Fruit fly (Drosophila melanogaster) whole organism, embryonic: Measurements from ENCODE around the gene foxo.

Experiments
- CG1024 ChIP-seq: fragments of 200-800 bp; sonication (Bioruptor generic); IDR thresholded peaks from 2 replicates; pipeline ENCODE4 v1.3.6; 2022; ENCODE audit warnings: missing biosample characterization, missing genetic modification characterization
- CG10565 ChIP-seq: fragments of 200-800 bp; sonication (Bioruptor generic); optimal IDR thresholded peaks from 3 replicates; lab custom pipeline; 2016; ENCODE audit warnings: missing biosample characterization, mild to moderate bottlenecking, missing genetic modification characterization
- CG12236 ChIP-seq: fragments of 200-800 bp; sonication (Bioruptor generic); optimal IDR thresholded peaks from 2 replicates; lab custom pipeline; 2016; ENCODE audit warnings: missing biosample characterization, missing genetic modification characterization
- CG12299 ChIP-seq: fragments of 200-800 bp; sonication (Bioruptor generic); optimal IDR thresholded peaks from 2 replicates; lab custom pipeline; 2018; ENCODE audit warnings: missing biosample characterization, mild to moderate bottlenecking, missing genetic modification characterization
- CG14667 ChIP-seq: fragments of 200-800 bp; sonication (Bioruptor generic); IDR thresholded peaks from 2 replicates; pipeline ENCODE4 v1.3.6; 2022; ENCODE audit warnings: missing biosample characterization, missing genetic modification characterization
- CG16813 ChIP-seq: fragments of 200-800 bp; sonication (Bioruptor generic); IDR thresholded peaks from 3 replicates; pipeline ENCODE4 v1.3.6; 2022; ENCODE audit warnings: missing biosample characterization, missing genetic modification characterization; ENCODE audit not compliant: partially characterized antibody
- CG18476 ChIP-seq: fragments of 200-800 bp; sonication (Bioruptor generic); optimal IDR thresholded peaks from 2 replicates; lab custom pipeline; 2016; ENCODE audit warnings: missing biosample characterization, mild to moderate bottlenecking, missing genetic modification characterization
- CG30020 ChIP-seq: fragments of 200-800 bp; optimal IDR thresholded peaks from 2 replicates; lab custom pipeline; 2019; ENCODE audit warnings: missing biosample characterization, mild to moderate bottlenecking, missing genetic modification characterization, moderate library complexity
- CG30431 ChIP-seq: fragments of 200-800 bp; sonication (Bioruptor generic); optimal IDR thresholded peaks from 2 replicates; lab custom pipeline; 2017; ENCODE audit warnings: missing biosample characterization, missing genetic modification characterization
- CG32767 ChIP-seq: fragments of 200-800 bp; sonication (Bioruptor generic); IDR thresholded peaks from 2 replicates; pipeline ENCODE4 v1.3.6; 2022; ENCODE audit warnings: missing biosample characterization, missing genetic modification characterization
- CG4282 ChIP-seq: fragments of 200-800 bp; sonication (Bioruptor generic); optimal IDR thresholded peaks from 2 replicates; lab custom pipeline; 2016; ENCODE audit warnings: missing biosample characterization, missing genetic modification characterization
- CG6689 ChIP-seq: fragments of 200-800 bp; sonication (Bioruptor generic); IDR thresholded peaks from 2 replicates; pipeline ENCODE4 v1.3.6; 2022; ENCODE audit warnings: missing biosample characterization, missing genetic modification characterization
- CG6813 ChIP-seq: fragments of 200-800 bp; sonication (Bioruptor generic); optimal IDR thresholded peaks from 2 replicates; lab custom pipeline; 2017; ENCODE audit warnings: missing biosample characterization, missing genetic modification characterization, mild to moderate bottlenecking, moderate library complexity, missing genetic modification reagents
- CG7928 ChIP-seq: fragments of 200-800 bp; sonication (Bioruptor generic); optimal IDR thresholded peaks from 2 replicates; lab custom pipeline; 2017; ENCODE audit warnings: missing biosample characterization, mild to moderate bottlenecking, missing genetic modification characterization
- CG8478 ChIP-seq: fragments of >200 bp; optimal IDR thresholded peaks from 2 replicates; lab custom pipeline; 2018
- CG9797 ChIP-seq: fragments of 200-800 bp; sonication (Bioruptor generic); optimal IDR thresholded peaks from 3 replicates; lab custom pipeline; 2018; ENCODE audit warnings: missing biosample characterization, mild to moderate bottlenecking, missing genetic modification characterization
- CG9817 ChIP-seq: fragments of 200-800 bp; sonication (Bioruptor generic); optimal IDR thresholded peaks from 2 replicates; lab custom pipeline; 2018; ENCODE audit warnings: missing biosample characterization, mild to moderate bottlenecking, missing genetic modification characterization, moderate library complexity
- CTCF ChIP-seq: fragments of 200-800 bp; sonication (Bioruptor generic); optimal IDR thresholded peaks from 2 replicates; lab custom pipeline; 2017; ENCODE audit warnings: missing biosample characterization, mild to moderate bottlenecking, missing genetic modification characterization, moderate library complexity
- Deaf1 ChIP-seq: fragments of 200-800 bp; optimal IDR thresholded peaks from 3 replicates; lab custom pipeline; 2019; ENCODE audit warnings: missing biosample characterization, mild to moderate bottlenecking, missing genetic modification characterization, moderate library complexity
- Doc3 ChIP-seq: fragments of 200-800 bp; sonication (Bioruptor generic); IDR thresholded peaks from 3 replicates; pipeline ENCODE4 v1.3.6; 2022; ENCODE audit warnings: missing biosample characterization, missing genetic modification characterization; ENCODE audit not compliant: partially characterized antibody
- Eip74EF ChIP-seq, 2 experiments: fragments of 200-800 bp in 1 of 2; fragments of >200 bp in 1 of 2; sonication (Bioruptor generic) in 1 of 2; optimal IDR thresholded peaks; 2 replicates each; lab custom pipeline; 2017 to 2019; ENCODE audit warnings: missing biosample characterization in 2 of 2, missing genetic modification characterization in 2 of 2, mild to moderate bottlenecking in 1 of 2, moderate library complexity in 1 of 2
- Gug ChIP-seq: fragments of 200-800 bp; sonication (Bioruptor generic); IDR thresholded peaks from 4 replicates; pipeline ENCODE4 v1.3.6; 2022; ENCODE audit warnings: missing biosample characterization, missing genetic modification characterization
- MBD-R2 ChIP-seq: fragments of 200-800 bp; sonication (Bioruptor generic); IDR thresholded peaks from 2 replicates; pipeline ENCODE4 v1.3.6; 2022; ENCODE audit warnings: missing biosample characterization, missing genetic modification characterization
- Max ChIP-seq: fragments of 200-800 bp; sonication (Bioruptor generic); optimal IDR thresholded peaks from 2 replicates; lab custom pipeline; 2016; ENCODE audit warnings: missing biosample characterization, mild to moderate bottlenecking, missing genetic modification characterization
- Meics ChIP-seq: fragments of 200-800 bp; sonication (Bioruptor generic); optimal IDR thresholded peaks from 2 replicates; lab custom pipeline; 2017; ENCODE audit warnings: missing biosample characterization, mild to moderate bottlenecking, missing genetic modification characterization
- Nf-YB ChIP-seq: fragments of 200-800 bp; sonication (Bioruptor generic); optimal IDR thresholded peaks from 3 replicates; lab custom pipeline; 2019; ENCODE audit warnings: missing biosample characterization, mild to moderate bottlenecking, missing genetic modification characterization, moderate library complexity
- Nf-YC ChIP-seq: fragments of 200-800 bp; optimal IDR thresholded peaks from 3 replicates; lab custom pipeline; 2019; ENCODE audit warnings: missing biosample characterization, mild to moderate bottlenecking, missing genetic modification characterization, moderate library complexity
- Pdp1 ChIP-seq, 2 experiments: fragments of 200-800 bp; sonication (Bioruptor generic); optimal IDR thresholded peaks; 3 replicates each; lab custom pipeline; 2016; ENCODE audit warnings: missing biosample characterization in 2 of 2, missing genetic modification characterization in 2 of 2, mild to moderate bottlenecking in 1 of 2, moderate library complexity in 1 of 2
- Rx ChIP-seq: fragments of 200-800 bp; sonication (Bioruptor generic); IDR thresholded peaks from 2 replicates; pipeline ENCODE4 v1.3.6; 2022; ENCODE audit warnings: missing biosample characterization, missing genetic modification characterization
- Side ChIP-seq: fragments of 200-800 bp; sonication (Bioruptor generic); optimal IDR thresholded peaks from 2 replicates; lab custom pipeline; 2016; ENCODE audit warnings: missing biosample characterization, missing genetic modification characterization
- Spps ChIP-seq: fragments of 200-800 bp; sonication (Bioruptor generic); optimal IDR thresholded peaks from 2 replicates; lab custom pipeline; 2018; ENCODE audit warnings: missing biosample characterization, mild to moderate bottlenecking, missing genetic modification characterization
- TFAM ChIP-seq: fragments of 200-800 bp; sonication (Bioruptor generic); optimal IDR thresholded peaks from 2 replicates; lab custom pipeline; 2017; ENCODE audit warnings: missing biosample characterization, missing genetic modification characterization, inconsistent platforms
- Taf1 ChIP-seq: fragments of 200-800 bp; sonication (Bioruptor generic); IDR thresholded peaks from 2 replicates; pipeline ENCODE4 v1.3.6; 2022; ENCODE audit warnings: missing biosample characterization, missing genetic modification characterization
- ab ChIP-seq: fragments of 200-800 bp; sonication (Bioruptor generic); optimal IDR thresholded peaks from 2 replicates; lab custom pipeline; 2016; ENCODE audit warnings: missing biosample characterization, missing genetic modification characterization
- al ChIP-seq: fragments of 200-800 bp; sonication (Bioruptor generic); IDR thresholded peaks from 2 replicates; pipeline ENCODE4 v1.3.6; 2022; ENCODE audit warnings: missing biosample characterization, missing genetic modification characterization
- ara ChIP-seq: fragments of 200-800 bp; sonication (Bioruptor generic); IDR thresholded peaks from 2 replicates; pipeline ENCODE4 v1.3.6; 2022; ENCODE audit warnings: missing biosample characterization, missing genetic modification characterization
- bowl ChIP-seq: fragments of 200-800 bp; sonication (Bioruptor generic); IDR thresholded peaks from 2 replicates; pipeline ENCODE4 v1.3.6; 2022; ENCODE audit warnings: missing biosample characterization, missing genetic modification characterization
- chn ChIP-seq: fragments of 200-800 bp; sonication (Bioruptor generic); optimal IDR thresholded peaks from 2 replicates; lab custom pipeline; 2016; ENCODE audit warnings: missing biosample characterization, missing genetic modification characterization
- crol ChIP-seq: fragments of 200-800 bp; sonication (Bioruptor generic); IDR thresholded peaks from 2 replicates; pipeline ENCODE4 v1.3.6; 2022; ENCODE audit warnings: missing biosample characterization, missing genetic modification characterization
- dmrt11E ChIP-seq: fragments of 200-800 bp; sonication (Bioruptor generic); optimal IDR thresholded peaks from 3 replicates; lab custom pipeline; 2018; ENCODE audit warnings: missing biosample characterization, mild to moderate bottlenecking, missing genetic modification characterization, moderate library complexity
- eve ChIP-seq, 2 experiments: fragments of >200 bp; optimal IDR thresholded peaks; 2 replicates each; lab custom pipeline; 2017; ENCODE audit warnings: missing biosample characterization in 2 of 2, missing genetic modification characterization in 2 of 2
- ewg ChIP-seq: fragments of 200-800 bp; sonication (Bioruptor generic); optimal IDR thresholded peaks from 3 replicates; lab custom pipeline; 2017; ENCODE audit warnings: mild to moderate bottlenecking, missing biosample characterization, missing genetic modification reagents, missing genetic modification characterization
- fu2 ChIP-seq: fragments of 200-800 bp; sonication (Bioruptor generic); optimal IDR thresholded peaks from 2 replicates; lab custom pipeline; 2016; ENCODE audit warnings: missing biosample characterization, missing genetic modification characterization
- hbn ChIP-seq: fragments of 200-800 bp; sonication (Bioruptor generic); IDR thresholded peaks from 2 replicates; pipeline ENCODE4 v1.3.6; 2022; ENCODE audit warnings: missing biosample characterization, missing genetic modification characterization; ENCODE audit not compliant: partially characterized antibody
- odd ChIP-seq: fragments of 200-800 bp; sonication (Bioruptor generic); optimal IDR thresholded peaks from 2 replicates; lab custom pipeline; 2017; ENCODE audit warnings: missing biosample characterization, mild to moderate bottlenecking, missing genetic modification characterization
- org-1 ChIP-seq: fragments of 200-800 bp; sonication (Bioruptor generic); optimal IDR thresholded peaks from 2 replicates; lab custom pipeline; 2017; ENCODE audit warnings: missing biosample characterization, missing genetic modification characterization
- sens ChIP-seq: fragments of 200-800 bp; sonication (Bioruptor generic); peaks from one replicate; lab custom pipeline; 2016; ENCODE audit warnings: missing biosample characterization, missing genetic modification characterization
- sens-2 ChIP-seq: fragments of 200-800 bp; sonication (Bioruptor generic); IDR thresholded peaks from 2 replicates; pipeline ENCODE4 v1.3.6; 2022; ENCODE audit warnings: missing biosample characterization, missing genetic modification characterization
- tll ChIP-seq, 2 experiments: fragments of 200-800 bp in 1 of 2; fragments of >200 bp in 1 of 2; sonication (Bioruptor generic) in 1 of 2; optimal IDR thresholded peaks; 2 replicates each; lab custom pipeline; 2017 to 2019; ENCODE audit warnings: missing biosample characterization in 2 of 2, missing genetic modification characterization in 2 of 2, mild to moderate bottlenecking in 1 of 2, moderate library complexity in 1 of 2
- toy ChIP-seq: fragments of 200-800 bp; sonication (Bioruptor generic); IDR thresholded peaks from 2 replicates; pipeline ENCODE4 v1.3.6; 2022; ENCODE audit warnings: missing biosample characterization, missing genetic modification characterization
- zfh2 ChIP-seq: fragments of 200-800 bp; sonication (Bioruptor generic); optimal IDR thresholded peaks from 2 replicates; lab custom pipeline; 2016; ENCODE audit warnings: missing biosample characterization, missing genetic modification characterization

Gene foxo

dm6 chr3R:14035924-14036448 lies 20.8 kb upstream of the foxo start, which contains the start of gene CG9922 (continued):
- TF ChIP-seq Nf-YB (GFP tag; lab: Kevin White, UChicago) = peak; percentile 51
- TF ChIP-seq Doc3 (GFP tag; lab: Robert Waterston, UW) = peak; percentile 62; the same call in 2 of the 3 replicates
- peak; percentile 30 for TF ChIP-seq Spps (tag; lab: Kevin White, UChicago)
- no peak for TF ChIP-seq odd (GFP tag; lab: Kevin White, UChicago)
- peak; percentile 46 for TF ChIP-seq Side
- no peak for TF ChIP-seq CG32767
- TF ChIP-seq zfh2 (GFP tag; lab: Kevin White, UChicago) = peak; percentile 73
- TF ChIP-seq dmrt11E (tag; lab: Kevin White, UChicago) = peak; percentile 39
- TF ChIP-seq crol (GFP tag; lab: Robert Waterston, UW) = 0 out of 2 replicates have a peak, but pooled peaks have one; percentile 1
- no peak for TF ChIP-seq al (GFP tag; lab: Robert Waterston, UW)
- TF ChIP-seq Nf-YC (tag; lab: Kevin White, UChicago) = peak; percentile 55
- peak; percentile 94 for TF ChIP-seq sens (GFP tag; lab: Kevin White, UChicago)
- peak; percentile 65 for TF ChIP-seq CG9797
- TF ChIP-seq toy (GFP tag; lab: Robert Waterston, UW) = no peak
- TF ChIP-seq tll (GFP tag; optimal IDR thresholded peaks at IDR 0.05; lab: Kevin White, UChicago) = no peak
- peak; percentile 44 to 51 for TF ChIP-seq Pdp1 (GFP tag; optimal IDR thresholded peaks at IDR 0.05; lab: Kevin White, UChicago)
- peak; percentile 61 for TF ChIP-seq CG30020 (tag; lab: Kevin White, UChicago)
- TF ChIP-seq CG14667 (GFP tag; lab: Robert Waterston, UW) = no peak
- peak; percentile 85 for TF ChIP-seq Max (GFP tag; lab: Kevin White, UChicago)
- no peak for TF ChIP-seq CG1024 (GFP tag; lab: Robert Waterston, UW)
- peak; percentile 59 for TF ChIP-seq CG12299
- TF ChIP-seq CG7928 (GFP tag; lab: Kevin White, UChicago) = peak; percentile 12
- peak; percentile 34; the same call in 1 of the 2 replicates for TF ChIP-seq CG6689
- peak; percentile 46 for TF ChIP-seq CTCF (GFP tag; lab: Kevin White, UChicago)
- peak; percentile 61 for TF ChIP-seq chn (GFP tag; lab: Kevin White, UChicago)
- TF ChIP-seq Taf1 = no peak
- TF ChIP-seq Eip74EF (GFP tag; optimal IDR thresholded peaks at IDR 0.05; lab: Kevin White, UChicago) = no peak
- TF ChIP-seq hbn (GFP tag; lab: Robert Waterston, UW) = peak; percentile 55; the same call in 1 of the 2 replicates
- no peak for TF ChIP-seq sens-2 (GFP tag; lab: Robert Waterston, UW)
- no peak for TF ChIP-seq CG4282 (GFP tag; lab: Kevin White, UChicago)
- peak; percentile 18 for TF ChIP-seq ewg (GFP tag; lab: Kevin White, UChicago)
- peak; percentile 19 for TF ChIP-seq fu2 (GFP tag; lab: Kevin White, UChicago)
- TF ChIP-seq org-1 (GFP tag; lab: Kevin White, UChicago) = no peak
- no peak for TF ChIP-seq CG6813 (GFP tag; lab: Kevin White, UChicago)
- no peak for TF ChIP-seq Gug (GFP tag; lab: Robert Waterston, UW)
- no peak; the same call in 1 of the 2 replicates for TF ChIP-seq MBD-R2 (GFP tag; lab: Robert Waterston, UW)
- TF ChIP-seq Rx (GFP tag; lab: Robert Waterston, UW) = no peak
- peak; percentile 25 for TF ChIP-seq CG18476 (GFP tag; lab: Kevin White, UChicago)
- no peak for TF ChIP-seq CG30431 (GFP tag; lab: Kevin White, UChicago)
- TF ChIP-seq ab (GFP tag; lab: Kevin White, UChicago) = no peak
- no peak for TF ChIP-seq bowl (GFP tag; lab: Robert Waterston, UW)
- TF ChIP-seq CG16813 (GFP tag; lab: Robert Waterston, UW) = peak; percentile 60; the same call in 2 of the 3 replicates
- TF ChIP-seq CG10565 (GFP tag; lab: Kevin White, UChicago) = no peak
- TF ChIP-seq CG8478 (lab: Kevin White, UChicago) = no peak
- peak; percentile 11; the same call in 1 of the 2 replicates for TF ChIP-seq ara (GFP tag; lab: Robert Waterston, UW)
- peak; percentile 51 for TF ChIP-seq Deaf1
- peak in 1 of 2 experiments; percentile 52 for TF ChIP-seq eve (GFP tag; optimal IDR thresholded peaks at IDR 0.05; lab: Kevin White, UChicago)
- TF ChIP-seq TFAM (GFP tag; lab: Kevin White, UChicago) = no peak
- TF ChIP-seq Meics (GFP tag; lab: Kevin White, UChicago) = peak; percentile 0
- TF ChIP-seq CG9817 (tag; lab: Kevin White, UChicago) = peak; percentile 14
- TF ChIP-seq CG12236 (GFP tag; lab: Kevin White, UChicago) = peak; percentile 30
